Worm (Caenorhabditis elegans) whole organism, mixed stage, embryonic: ENCODE results near the gene nhr-134.

ENCODE experiments used
- M03D4.4 ChIP-seq: sonication (generic microtip); optimal IDR thresholded peaks from 2 replicates; lab custom pipeline; 2017; ENCODE audit warnings: mild to moderate bottlenecking, missing genetic modification characterization, missing compliant biosample characterization
- bed-3 ChIP-seq: fragments of 200-800 bp; sonication (Bioruptor generic); optimal IDR thresholded peaks from 3 replicates; lab custom pipeline; 2018; ENCODE audit warnings: mild to moderate bottlenecking, missing genetic modification characterization, moderate library complexity, missing compliant biosample characterization
- blmp-1 ChIP-seq: fragments of 150-350 bp; optimal IDR thresholded peaks from 2 replicates; lab custom pipeline; 2014; ENCODE audit warnings: missing biosample characterization, missing genetic modification characterization
- ceh-39 ChIP-seq: fragments of 150-350 bp; optimal IDR thresholded peaks from 2 replicates; lab custom pipeline; 2014; ENCODE audit warnings: missing biosample characterization, missing genetic modification characterization
- ceh-43 ChIP-seq: fragments of 200-800 bp; sonication (Bioruptor generic); optimal IDR thresholded peaks from 2 replicates; lab custom pipeline; 2018; ENCODE audit warnings: mild to moderate bottlenecking, missing genetic modification characterization, moderate library complexity, missing compliant biosample characterization
- ces-1 ChIP-seq: fragments of 150-350 bp; optimal IDR thresholded peaks from 2 replicates; lab custom pipeline; 2014; ENCODE audit warnings: missing biosample characterization, missing genetic modification reagents, missing genetic modification characterization
- cnd-1 ChIP-seq: fragments of 200-800 bp; sonication (Bioruptor generic); optimal IDR thresholded peaks from 2 replicates; lab custom pipeline; 2018; ENCODE audit warnings: mild to moderate bottlenecking, missing genetic modification characterization, missing compliant biosample characterization
- elt-1 ChIP-seq: sonication (generic microtip); optimal IDR thresholded peaks from 2 replicates; lab custom pipeline; 2017; ENCODE audit warnings: missing genetic modification characterization, mild to moderate bottlenecking, missing compliant biosample characterization, antibody characterized with exemption, moderate library complexity, borderline replicate concordance; ENCODE audit not compliant: insufficient read depth
- elt-3 ChIP-seq: fragments of 150-350 bp; optimal IDR thresholded peaks from 2 replicates; lab custom pipeline; 2014; ENCODE audit warnings: missing biosample characterization, missing genetic modification characterization
- hlh-1 ChIP-seq: fragments of 150-350 bp; optimal IDR thresholded peaks from 2 replicates; lab custom pipeline; 2014; ENCODE audit warnings: missing biosample characterization, missing genetic modification reagents, missing genetic modification characterization
- lin-13 ChIP-seq: fragments of 150-350 bp; optimal IDR thresholded peaks from 2 replicates; lab custom pipeline; 2014; ENCODE audit warnings: missing biosample characterization, missing genetic modification characterization
- lin-32 ChIP-seq: fragments of 200-800 bp; sonication (Bioruptor generic); optimal IDR thresholded peaks from 2 replicates; lab custom pipeline; 2018; ENCODE audit warnings: mild to moderate bottlenecking, missing genetic modification characterization, missing compliant biosample characterization
- lsy-2 ChIP-seq: fragments of 150-350 bp; optimal IDR thresholded peaks from 2 replicates; lab custom pipeline; 2014; ENCODE audit warnings: missing biosample characterization, missing genetic modification characterization
- mab-5 ChIP-seq: fragments of 150-350 bp; optimal IDR thresholded peaks from 2 replicates; lab custom pipeline; 2014; ENCODE audit warnings: missing biosample characterization, missing genetic modification characterization
- mep-1 ChIP-seq: fragments of 150-350 bp; optimal IDR thresholded peaks from 2 replicates; lab custom pipeline; 2017; ENCODE audit warnings: missing biosample characterization, missing genetic modification reagents, missing genetic modification characterization, inconsistent platforms
- mls-2 ChIP-seq: sonication (generic microtip); optimal IDR thresholded peaks from 2 replicates; lab custom pipeline; 2016; ENCODE audit warnings: mild to moderate bottlenecking, missing genetic modification characterization, moderate library complexity, missing compliant biosample characterization
- nhr-12 ChIP-seq: fragments of 150-350 bp; optimal IDR thresholded peaks from 2 replicates; lab custom pipeline; 2014; ENCODE audit warnings: missing biosample characterization, missing genetic modification characterization
- nhr-2 ChIP-seq: fragments of 150-350 bp; optimal IDR thresholded peaks from 2 replicates; lab custom pipeline; 2014; ENCODE audit warnings: missing biosample characterization, missing genetic modification characterization
- nhr-237 ChIP-seq: fragments of 150-350 bp; optimal IDR thresholded peaks from 2 replicates; lab custom pipeline; 2014; ENCODE audit warnings: missing biosample characterization, missing genetic modification characterization
- nhr-28 ChIP-seq: fragments of 150-350 bp; optimal IDR thresholded peaks from 2 replicates; lab custom pipeline; 2014; ENCODE audit warnings: missing biosample characterization, missing genetic modification characterization
- nhr-76 ChIP-seq: sonication (generic microtip); optimal IDR thresholded peaks from 2 replicates; lab custom pipeline; 2017; ENCODE audit warnings: missing biosample characterization, missing genetic modification characterization
- pha-4 ChIP-seq: fragments of 150-350 bp; optimal IDR thresholded peaks from 2 replicates; lab custom pipeline; 2018; ENCODE audit warnings: missing biosample characterization, missing genetic modification reagents, missing genetic modification characterization
- sem-2 ChIP-seq: fragments of 200-800 bp; sonication (Bioruptor generic); optimal IDR thresholded peaks from 2 replicates; lab custom pipeline; 2018; ENCODE audit warnings: mild to moderate bottlenecking, missing genetic modification characterization, missing compliant biosample characterization
- snpc-4 ChIP-seq: fragments of 150-350 bp; optimal IDR thresholded peaks from 2 replicates; lab custom pipeline; 2014; ENCODE audit warnings: missing biosample characterization, missing genetic modification characterization
- sptf-1 ChIP-seq: sonication (generic microtip); optimal IDR thresholded peaks from 2 replicates; lab custom pipeline; 2017; ENCODE audit warnings: mild to moderate bottlenecking, missing genetic modification characterization, moderate library complexity, missing compliant biosample characterization
- tbx-8 ChIP-seq: fragments of 200-800 bp; sonication (Bioruptor generic); optimal IDR thresholded peaks from 2 replicates; lab custom pipeline; 2018; ENCODE audit warnings: mild to moderate bottlenecking, missing genetic modification characterization, moderate library complexity, missing compliant biosample characterization
- unc-39 ChIP-seq: fragments of 150-350 bp; optimal IDR thresholded peaks from 2 replicates; lab custom pipeline; 2014; ENCODE audit warnings: missing biosample characterization, missing genetic modification characterization
- unc-62 ChIP-seq: fragments of 150-350 bp; optimal IDR thresholded peaks from 2 replicates; lab custom pipeline; 2014; ENCODE audit warnings: missing biosample characterization, missing genetic modification reagents, missing genetic modification characterization
- zip-8 ChIP-seq: fragments of 150-350 bp; optimal IDR thresholded peaks from 2 replicates; lab custom pipeline; 2014; ENCODE audit warnings: missing biosample characterization, missing genetic modification characterization

nhr-134 gene

ce11 chrV:2226903-2227302 lies 4.1 kb upstream of the nhr-134 start, which contains the start of gene nhr-18:
nhr-18 (plus strand) TSS chrV:2227203.
- TF ChIP-seq zip-8 (tag; lab: Kevin White, UChicago): no peak
- TF ChIP-seq M03D4.4 (tag; lab: Kevin White, UChicago): no peak
- no peak for TF ChIP-seq elt-3 (tag; lab: Kevin White, UChicago)
- no peak for TF ChIP-seq ceh-39 (tag; lab: Kevin White, UChicago)
- no peak for TF ChIP-seq elt-1 (tag; lab: Kevin White, UChicago)

- TF ChIP-seq ces-1 (GFP tag; lab: Kevin White, UChicago) (no peak), unc-39 (no peak), cnd-1 (tag; lab: Kevin White, UChicago) (no peak), nhr-28 (tag; lab: Kevin White, UChicago) (no peak), lsy-2 (no peak), mab-5 (tag; lab: Kevin White, UChicago) (no peak), elt-3 (tag; lab: Kevin White, UChicago) (no peak), nhr-12 (tag; lab: Kevin White, UChicago) (no peak)
Measured at ce11 chrV:2228781-2229180, 2.2 kb upstream of the nhr-134 start, which contains the start of gene nhr-126. nhr-126 (plus strand) TSS chrV:2229081.

- TF ChIP-seq ceh-39 (tag; lab: Kevin White, UChicago) (no peak), nhr-76 (tag; lab: Kevin White, UChicago) (no peak), ceh-43 (GFP tag; lab: Kevin White, UChicago) (no peak), mep-1 (tag; lab: Kevin White, UChicago) (no peak), bed-3 (GFP tag; lab: Kevin White, UChicago) (no peak), lin-13 (tag; lab: Kevin White, UChicago) (no peak), lin-32 (GFP tag; lab: Kevin White, UChicago) (no peak), ces-1 (GFP tag; lab: Kevin White, UChicago) (no peak), tbx-8 (GFP tag; lab: Kevin White, UChicago) (no peak), lsy-2 (no peak), elt-1 (tag; lab: Kevin White, UChicago) (no peak), mab-5 (tag; lab: Kevin White, UChicago) (no peak), blmp-1 (tag; lab: Kevin White, UChicago) (no peak)
Measured at ce11 chrV:2233177-2233576, 2.2 kb downstream of the nhr-134 start, which contains the start of gene nhr-96. nhr-96 (plus strand) TSS chrV:2233477.

- no peak for TF ChIP-seq lin-32 (GFP tag; lab: Kevin White, UChicago)
- TF ChIP-seq, all 35 proteins: peak for 0
Measured at ce11 chrV:2235848-2236247, 4.8 kb downstream of the nhr-134 start, which contains the start of gene cyp-33C4. cyp-33C4 (plus strand) TSS chrV:2236140.

ce11 chrV:2238012-2238411 lies 7.0 kb downstream of the nhr-134 start:
- TF ChIP-seq elt-1 (tag; lab: Kevin White, UChicago): no peak
- TF ChIP-seq ceh-43 (GFP tag; lab: Kevin White, UChicago): no peak
- no peak for TF ChIP-seq nhr-28 (tag; lab: Kevin White, UChicago)
- no peak for TF ChIP-seq snpc-4 (tag; lab: Kevin White, UChicago)
- no peak for TF ChIP-seq sptf-1
- no peak for TF ChIP-seq unc-62 (GFP tag; lab: Kevin White, UChicago)
- TF ChIP-seq mep-1 (tag; lab: Kevin White, UChicago): no peak
- TF ChIP-seq ces-1 (GFP tag; lab: Kevin White, UChicago): no peak
- no peak for TF ChIP-seq nhr-237 (tag; lab: Kevin White, UChicago)
- TF ChIP-seq sem-2 (GFP tag; lab: Kevin White, UChicago): no peak
- no peak for TF ChIP-seq hlh-1 (tag; lab: Kevin White, UChicago)
- TF ChIP-seq nhr-12 (tag; lab: Kevin White, UChicago): no peak
- TF ChIP-seq bed-3 (GFP tag; lab: Kevin White, UChicago): no peak
- no peak for TF ChIP-seq mab-5 (tag; lab: Kevin White, UChicago)
- no peak for TF ChIP-seq lsy-2
- TF ChIP-seq lin-13 (tag; lab: Kevin White, UChicago): no peak

- no peak for TF ChIP-seq pha-4 (tag; lab: Kevin White, UChicago)
- no peak for TF ChIP-seq mls-2 (tag; lab: Kevin White, UChicago)
- TF ChIP-seq unc-62 (GFP tag; lab: Kevin White, UChicago): no peak
- TF ChIP-seq elt-1 (tag; lab: Kevin White, UChicago): no peak
- TF ChIP-seq snpc-4 (tag; lab: Kevin White, UChicago): no peak
- TF ChIP-seq nhr-28 (tag; lab: Kevin White, UChicago): no peak
- TF ChIP-seq zip-8 (tag; lab: Kevin White, UChicago): no peak
- TF ChIP-seq nhr-2 (tag; lab: Kevin White, UChicago): no peak
- no peak for TF ChIP-seq nhr-237 (tag; lab: Kevin White, UChicago)
- no peak for TF ChIP-seq cnd-1 (tag; lab: Kevin White, UChicago)
- TF ChIP-seq sptf-1: no peak
- TF ChIP-seq sem-2 (GFP tag; lab: Kevin White, UChicago): no peak
- TF ChIP-seq mab-5 (tag; lab: Kevin White, UChicago): no peak
- TF ChIP-seq, all 35 proteins: peak for 0
Measured at ce11 chrV:2242630-2243029, 11.6 kb downstream of the nhr-134 start, which contains the start of gene cyp-33C3. cyp-33C3 (plus strand) TSS chrV:2242778.
